Worm (Caenorhabditis elegans) whole organism, L1 larva: ENCODE results near the gene unc-24.

ENCODE experiments used
- C04F5.9 ChIP-seq: sonication (generic microtip); optimal IDR thresholded peaks from 2 replicates; lab custom pipeline; 2016; ENCODE audit warnings: missing genetic modification characterization, missing compliant biosample characterization
- C16A3.4 ChIP-seq: fragments of 150-350 bp; optimal IDR thresholded peaks from 2 replicates; lab custom pipeline; 2014; ENCODE audit warnings: missing biosample characterization, missing genetic modification characterization
- F16B12.6 ChIP-seq: fragments of 150-350 bp; optimal IDR thresholded peaks from 2 replicates; lab custom pipeline; 2014; ENCODE audit warnings: missing biosample characterization, missing genetic modification characterization
- alr-1 ChIP-seq: fragments of 200-800 bp; sonication (Bioruptor generic); optimal IDR thresholded peaks from 2 replicates; lab custom pipeline; 2018; ENCODE audit warnings: borderline replicate concordance, mild to moderate bottlenecking, missing genetic modification characterization, missing compliant biosample characterization
- blmp-1 ChIP-seq: fragments of 150-350 bp; optimal IDR thresholded peaks from 2 replicates; lab custom pipeline; 2014; ENCODE audit warnings: missing biosample characterization, missing genetic modification characterization
- ceh-82 ChIP-seq, 3 experiments: fragments of 150-350 bp in 1 of 3; sonication (generic microtip) in 2 of 3; optimal IDR thresholded peaks; 2 replicates each; lab custom pipeline; 2014 to 2017; ENCODE audit warnings: missing biosample characterization in 3 of 3, missing genetic modification characterization in 3 of 3
- ceh-90 ChIP-seq: sonication (generic microtip); optimal IDR thresholded peaks from 2 replicates; lab custom pipeline; 2016; ENCODE audit warnings: missing genetic modification characterization, missing compliant biosample characterization
- dpl-1 ChIP-seq, 3 experiments: fragments of 150-350 bp in 2 of 3; sonication (generic microtip) in 1 of 3; optimal IDR thresholded peaks; 2 replicates each; lab custom pipeline; 2014 to 2017; ENCODE audit warnings: missing biosample characterization in 3 of 3, missing genetic modification characterization in 3 of 3, missing genetic modification reagents in 3 of 3
- efl-1 ChIP-seq, 4 experiments: fragments of 150-350 bp; optimal IDR thresholded peaks in 3 of 4; peaks in 1 of 4; 1 replicate in 1 of 4; 2 replicates in 3 of 4; lab custom pipeline; 2014; ENCODE audit warnings: missing biosample characterization in 2 of 4, missing genetic modification characterization in 2 of 4, missing genetic modification reagents in 2 of 4
- egl-13 ChIP-seq: sonication (generic microtip); optimal IDR thresholded peaks from 2 replicates; lab custom pipeline; 2016; ENCODE audit warnings: missing genotype, missing genetic modification reagents, missing genetic modification characterization, missing compliant biosample characterization
- elt-3 ChIP-seq, 6 experiments: fragments of 150-350 bp in 1 of 6; sonication (generic microtip); optimal IDR thresholded peaks; 2 replicates each; lab custom pipeline; 2017 to 2018; ENCODE audit warnings: missing biosample characterization in 6 of 6, missing genetic modification characterization in 6 of 6, inconsistent platforms in 1 of 6
- fkh-10 ChIP-seq: sonication (generic microtip); optimal IDR thresholded peaks from 2 replicates; lab custom pipeline; 2017; ENCODE audit warnings: missing biosample characterization, missing genetic modification reagents, missing genetic modification characterization
- fkh-8 ChIP-seq: sonication (generic microtip); optimal IDR thresholded peaks from 2 replicates; lab custom pipeline; 2016; ENCODE audit warnings: mild to moderate bottlenecking, missing genetic modification characterization, missing compliant biosample characterization
- fos-1 ChIP-seq: fragments of 150-350 bp; optimal IDR thresholded peaks from 2 replicates; lab custom pipeline; 2014; ENCODE audit warnings: missing biosample characterization, missing genetic modification characterization
- grh-1 ChIP-seq: fragments of 200-800 bp; sonication (Bioruptor generic); IDR thresholded peaks from 2 replicates; pipeline ENCODE4 v1.3.6; 2022; ENCODE audit warnings: missing genetic modification reagents, missing genetic modification characterization, missing compliant biosample characterization
- hlh-4 ChIP-seq: sonication (generic microtip); optimal IDR thresholded peaks from 2 replicates; lab custom pipeline; 2016; ENCODE audit warnings: mild to moderate bottlenecking, missing genetic modification characterization, missing compliant biosample characterization
- irx-1 ChIP-seq: sonication (generic microtip); optimal IDR thresholded peaks from 2 replicates; lab custom pipeline; 2016; ENCODE audit warnings: missing genetic modification characterization, missing compliant biosample characterization
- isw-1 ChIP-seq: fragments of 200-800 bp; sonication (Bioruptor generic); IDR thresholded peaks from 2 replicates; pipeline ENCODE4 v1.3.6; 2022; ENCODE audit warnings: missing genetic modification characterization, missing compliant biosample characterization
- lin-13 ChIP-seq: fragments of 150-350 bp; optimal IDR thresholded peaks from 2 replicates; lab custom pipeline; 2014; ENCODE audit warnings: missing biosample characterization, missing genetic modification reagents, missing genetic modification characterization
- lin-14 ChIP-seq: fragments of 200-800 bp; sonication (Bioruptor generic); optimal IDR thresholded peaks from 2 replicates; lab custom pipeline; 2018; ENCODE audit warnings: mild to moderate bottlenecking, missing genetic modification characterization, moderate library complexity, missing compliant biosample characterization
- lin-35 ChIP-seq, 2 experiments: fragments of 150-350 bp; optimal IDR thresholded peaks; 2 replicates each; lab custom pipeline; 2014; ENCODE audit warnings: missing biosample characterization in 2 of 2, missing genetic modification characterization in 2 of 2, missing genetic modification reagents in 2 of 2
- lin-39 ChIP-seq: fragments of 150-350 bp; optimal IDR thresholded peaks from 2 replicates; lab custom pipeline; 2014; ENCODE audit warnings: missing biosample characterization, missing genetic modification reagents, missing genetic modification characterization
- lir-3 ChIP-seq: sonication (generic microtip); optimal IDR thresholded peaks from 2 replicates; lab custom pipeline; 2016; ENCODE audit warnings: mild to moderate bottlenecking, missing genetic modification characterization, moderate library complexity, missing compliant biosample characterization; ENCODE audit not compliant: poor library complexity
- lsy-2 ChIP-seq, 2 experiments: fragments of 150-350 bp; optimal IDR thresholded peaks; 2 replicates each; lab custom pipeline; 2014; ENCODE audit warnings: missing biosample characterization in 2 of 2, missing genetic modification characterization in 2 of 2
- mab-9 ChIP-seq: fragments of 200-800 bp; sonication (Bioruptor generic); IDR thresholded peaks from 2 replicates; pipeline ENCODE4 v1.3.6; 2022; ENCODE audit warnings: missing genetic modification reagents, missing genetic modification characterization, missing compliant biosample characterization
- mep-1 ChIP-seq: fragments of 150-350 bp; optimal IDR thresholded peaks from 2 replicates; lab custom pipeline; 2014; ENCODE audit warnings: missing biosample characterization, missing genetic modification characterization
- nhr-20 ChIP-seq: sonication (generic microtip); optimal IDR thresholded peaks from 2 replicates; lab custom pipeline; 2016; ENCODE audit warnings: mild to moderate bottlenecking, missing genetic modification characterization, missing compliant biosample characterization
- nhr-28 ChIP-seq: fragments of 150-350 bp; optimal IDR thresholded peaks from 2 replicates; lab custom pipeline; 2014; ENCODE audit warnings: missing biosample characterization, missing genetic modification characterization
- nhr-47 ChIP-seq: sonication (generic microtip); optimal IDR thresholded peaks from 2 replicates; lab custom pipeline; 2016; ENCODE audit warnings: mild to moderate bottlenecking, missing genetic modification characterization, moderate library complexity, missing compliant biosample characterization
- nhr-71 ChIP-seq: sonication (generic microtip); optimal IDR thresholded peaks from 2 replicates; lab custom pipeline; 2016; ENCODE audit warnings: mild to moderate bottlenecking, missing genetic modification characterization, moderate library complexity, missing compliant biosample characterization
- nhr-84 ChIP-seq: sonication (generic microtip); optimal IDR thresholded peaks from 2 replicates; lab custom pipeline; 2017; ENCODE audit warnings: missing biosample characterization, missing genetic modification characterization
- nhr-85 ChIP-seq: sonication (generic microtip); peaks from one replicate; lab custom pipeline; 2016; ENCODE audit warnings: missing genetic modification characterization, inconsistent platforms, missing compliant biosample characterization
- nhr-90 ChIP-seq: sonication (generic microtip); optimal IDR thresholded peaks from 2 replicates; lab custom pipeline; 2016; ENCODE audit warnings: mild to moderate bottlenecking, missing genetic modification characterization, missing compliant biosample characterization; ENCODE audit not compliant: poor library complexity
- pag-3 ChIP-seq: sonication (generic microtip); optimal IDR thresholded peaks from 2 replicates; lab custom pipeline; 2017; ENCODE audit warnings: missing genetic modification characterization, mild to moderate bottlenecking, missing compliant biosample characterization, antibody characterized with exemption, borderline replicate concordance; ENCODE audit not compliant: insufficient read depth
- rnt-1 ChIP-seq: sonication (generic microtip); optimal IDR thresholded peaks from 2 replicates; lab custom pipeline; 2016; ENCODE audit warnings: mild to moderate bottlenecking, missing genetic modification characterization, moderate library complexity, missing compliant biosample characterization
- skn-1 ChIP-seq: fragments of 150-350 bp; optimal IDR thresholded peaks from 2 replicates; lab custom pipeline; 2014; ENCODE audit warnings: missing biosample characterization, missing genetic modification characterization
- snu-23 ChIP-seq: sonication (generic microtip); optimal IDR thresholded peaks from 2 replicates; lab custom pipeline; 2016; ENCODE audit warnings: missing genetic modification characterization, missing compliant biosample characterization
- sox-4 ChIP-seq: sonication (generic microtip); optimal IDR thresholded peaks from 2 replicates; lab custom pipeline; 2016; ENCODE audit warnings: missing genetic modification characterization, missing compliant biosample characterization
- swsn-7 ChIP-seq: sonication (generic microtip); optimal IDR thresholded peaks from 2 replicates; lab custom pipeline; 2016; ENCODE audit warnings: missing genetic modification characterization, missing compliant biosample characterization
- tbx-2 ChIP-seq: sonication (generic microtip); optimal IDR thresholded peaks from 2 replicates; lab custom pipeline; 2016; ENCODE audit warnings: missing genetic modification characterization, missing compliant biosample characterization
- unc-86 ChIP-seq: sonication (generic microtip); optimal IDR thresholded peaks from 2 replicates; lab custom pipeline; 2016; ENCODE audit warnings: missing genetic modification characterization, missing compliant biosample characterization
- xbp-1 ChIP-seq: sonication (generic microtip); optimal IDR thresholded peaks from 2 replicates; lab custom pipeline; 2016; ENCODE audit warnings: missing genetic modification characterization, missing compliant biosample characterization
- ztf-11 ChIP-seq, 2 experiments: sonication (generic microtip); optimal IDR thresholded peaks; 2 replicates each; lab custom pipeline; 2016 to 2017; ENCODE audit warnings: missing genetic modification characterization in 2 of 2, missing biosample characterization in 1 of 2, missing compliant biosample characterization in 1 of 2

Gene unc-24

DNA sequence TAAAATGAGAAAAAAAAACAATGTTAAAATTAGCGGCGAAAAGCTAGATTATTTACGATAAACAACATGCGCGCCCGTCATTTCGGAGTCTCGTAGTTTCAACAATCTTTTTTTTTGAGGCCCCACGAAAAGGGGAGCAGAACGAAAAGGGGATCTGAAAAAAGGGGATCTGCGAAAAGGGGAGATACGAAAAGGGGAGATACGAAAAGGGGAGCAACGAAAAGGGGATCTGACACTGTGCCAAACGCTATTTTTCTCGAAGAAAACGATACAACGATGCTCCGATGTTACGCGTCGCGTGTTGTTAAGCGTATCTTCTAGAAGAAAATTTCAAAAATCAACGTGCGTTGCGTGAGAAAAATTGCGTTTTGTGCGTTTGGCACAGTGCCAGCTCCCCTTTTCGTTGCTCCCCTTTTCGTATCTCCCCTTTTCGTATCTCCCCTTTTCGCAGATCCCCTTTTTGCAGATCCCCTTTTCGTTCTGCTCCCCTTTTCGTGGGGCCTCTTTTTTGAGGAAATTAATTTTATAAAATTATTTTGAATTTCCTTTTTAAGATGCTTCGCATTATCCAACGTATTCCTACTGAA is 36.1 kb downstream of the unc-24 start, which contains the start of gene C26B2.7 (continued):
- TF ChIP-seq ceh-90 (tag; lab: Kevin White, UChicago) (peak; percentile 53), fkh-8 (tag; lab: Kevin White, UChicago) (peak; percentile 75), grh-1 (GFP tag; lab: Robert Waterston, UW) (0 out of 2 replicates have a peak, but pooled peaks have one; percentile 27), nhr-90 (tag; lab: Kevin White, UChicago) (peak; percentile 82), ztf-11 (tag; optimal IDR thresholded peaks at IDR 0.05; lab: Kevin White, UChicago) (peak in 1 of 2 experiments; percentile 94), mab-9 (GFP tag; lab: Robert Waterston, UW) (peak; percentile 64; the same call in 1 of the 2 replicates), tbx-2 (tag; lab: Kevin White, UChicago) (peak; percentile 76), C04F5.9 (tag; lab: Kevin White, UChicago) (peak; percentile 54), nhr-85 (tag; lab: Kevin White, UChicago) (peak; percentile 67), mep-1 (peak; percentile 22), swsn-7 (tag; lab: Kevin White, UChicago) (peak; percentile 81), ceh-82 (tag; optimal IDR thresholded peaks at IDR 0.05; lab: Kevin White, UChicago) (peak; percentile 47 to 82 (median 50)), dpl-1 (GFP tag; optimal IDR thresholded peaks at IDR 0.05; lab: Kevin White, UChicago) (peak; percentile 69 to 85 (median 81)), sox-4 (tag; lab: Kevin White, UChicago) (peak; percentile 83), lin-13 (peak; percentile 22), blmp-1 (tag; lab: Kevin White, UChicago) (peak; percentile 31)

- TF ChIP-seq mep-1, result no peak
- TF ChIP-seq isw-1, result no peak
- no peak for TF ChIP-seq C16A3.4 (tag; lab: Kevin White, UChicago)
- no peak for TF ChIP-seq unc-86 (tag; lab: Kevin White, UChicago)
- TF ChIP-seq rnt-1 (tag; lab: Kevin White, UChicago), result no peak
Observed at ce11 chrIV:8016694-8017093, 37.0 kb downstream of the unc-24 start, which contains the start of gene elpc-4. Gene elpc-4, plus strand, starts transcription at chrIV:8016994.

ce11 chrIV:8019772-8020496 is 40.3 kb downstream of the unc-24 start, which contains the start of gene dnc-4:
Gene dnc-4, minus strand, starts transcription at chrIV:8019808.
- no peak for TF ChIP-seq xbp-1 (tag; lab: Kevin White, UChicago)
- no peak for TF ChIP-seq lin-13
- peak; percentile 24 for TF ChIP-seq irx-1
- no peak for TF ChIP-seq nhr-28 (tag; lab: Kevin White, UChicago)
- peak in 1 of 2 experiments; percentile 55 for TF ChIP-seq lsy-2 (tag; optimal IDR thresholded peaks at IDR 0.05; lab: Kevin White, UChicago)
- no peak for TF ChIP-seq nhr-84
- no peak for TF ChIP-seq fkh-8 (tag; lab: Kevin White, UChicago)
- peak; percentile 52 for TF ChIP-seq lin-14 (GFP tag; lab: Kevin White, UChicago)
- peak; percentile 7 for TF ChIP-seq nhr-20
- TF ChIP-seq elt-3 (tag; optimal IDR thresholded peaks at IDR 0.05; lab: Kevin White, UChicago), result no peak
- TF ChIP-seq tbx-2 (tag; lab: Kevin White, UChicago), result peak; percentile 0
- TF ChIP-seq rnt-1 (tag; lab: Kevin White, UChicago), result peak; percentile 73
- no peak for TF ChIP-seq lin-39 (tag; lab: Kevin White, UChicago)
- TF ChIP-seq snu-23, result peak; percentile 20
- no peak for TF ChIP-seq fos-1
- peak; percentile 14 for TF ChIP-seq swsn-7 (tag; lab: Kevin White, UChicago)
- TF ChIP-seq nhr-90 (tag; lab: Kevin White, UChicago), result peak; percentile 21
- TF ChIP-seq hlh-4, result no peak
- TF ChIP-seq nhr-71, result peak; percentile 33
- peak; percentile 29 for TF ChIP-seq skn-1
- peak; percentile 71 for TF ChIP-seq lir-3
- TF ChIP-seq nhr-47 (tag; lab: Kevin White, UChicago), result peak; percentile 24
- TF ChIP-seq alr-1, result no peak
- no peak; the same call in 1 of the 2 replicates for TF ChIP-seq isw-1
- no peak for TF ChIP-seq F16B12.6 (tag; lab: Kevin White, UChicago)
- peak; percentile 3 for TF ChIP-seq egl-13 (tag; lab: Kevin White, UChicago)
- TF ChIP-seq fkh-10 (GFP tag; lab: Kevin White, UChicago), result no peak
- peak; percentile 3 for TF ChIP-seq blmp-1 (tag; lab: Kevin White, UChicago)
- peak in 1 of 2 experiments; percentile 27 for TF ChIP-seq lin-35 (GFP tag; optimal IDR thresholded peaks at IDR 0.05; lab: Kevin White, UChicago)
- no peak for TF ChIP-seq pag-3 (tag; lab: Kevin White, UChicago)
- TF ChIP-seq dpl-1 (GFP tag; optimal IDR thresholded peaks at IDR 0.05; lab: Kevin White, UChicago), result peak in 1 of 3 experiments; percentile 39
- TF ChIP-seq efl-1 (optimal IDR thresholded peaks at IDR 0.05; lab: Kevin White, UChicago), result peak; percentile 8 to 36
- TF ChIP-seq efl-1 (GFP tag; optimal IDR thresholded peaks at IDR 0.05 in 1 of 2; lab: Kevin White, UChicago), result peak in 1 of 2 experiments; percentile 36
